Fruit fly (Drosophila melanogaster) whole organism, pupa: ENCODE results near the gene robo2.

Experiments used
- CG14655 ChIP-seq: fragments of 200-800 bp; sonication (Bioruptor generic); optimal IDR thresholded peaks from 3 replicates; lab custom pipeline; 2017; ENCODE audit warnings: mild to moderate bottlenecking, missing biosample characterization, missing genetic modification reagents, missing genetic modification characterization
- CG15710 ChIP-seq: fragments of 200-800 bp; sonication (Bioruptor generic); optimal IDR thresholded peaks from 2 replicates; lab custom pipeline; 2018; ENCODE audit warnings: missing biosample characterization, mild to moderate bottlenecking, missing genetic modification characterization, moderate library complexity
- CG4496 ChIP-seq: fragments of 200-800 bp; sonication (Bioruptor generic); IDR thresholded peaks from 3 replicates; pipeline ENCODE4 v1.3.6; 2022; ENCODE audit warnings: missing biosample characterization, missing genetic modification characterization
- CG8159 ChIP-seq: fragments of 200-800 bp; sonication (Bioruptor generic); optimal IDR thresholded peaks from 3 replicates; lab custom pipeline; 2018; ENCODE audit warnings: missing biosample characterization, mild to moderate bottlenecking, missing genetic modification characterization, moderate library complexity
- CG9948 ChIP-seq: fragments of 200-800 bp; sonication (Bioruptor generic); optimal IDR thresholded peaks from 2 replicates; lab custom pipeline; 2018; ENCODE audit warnings: missing biosample characterization, mild to moderate bottlenecking, missing genetic modification characterization, moderate library complexity
- Pif1A ChIP-seq: fragments of 200-800 bp; sonication (Bioruptor generic); optimal IDR thresholded peaks from 3 replicates; lab custom pipeline; 2016; ENCODE audit warnings: missing biosample characterization, missing genetic modification characterization
- Pif1B ChIP-seq: fragments of 200-800 bp; sonication (Bioruptor generic); optimal IDR thresholded peaks from 3 replicates; lab custom pipeline; 2016; ENCODE audit warnings: missing biosample characterization, missing genetic modification characterization
- rn ChIP-seq: fragments of 200-800 bp; sonication (Bioruptor generic); IDR thresholded peaks from 2 replicates; pipeline ENCODE4 v1.3.6; 2022; ENCODE audit warnings: missing biosample characterization, missing genetic modification characterization

- TF ChIP-seq CG15710 (tag; lab: Kevin White, UChicago) (no peak), CG4496 (GFP tag; lab: Robert Waterston, UW) (peak; percentile 53; the same call in 1 of the 3 replicates), rn (GFP tag; lab: Robert Waterston, UW) (no peak), CG14655 (GFP tag; lab: Kevin White, UChicago) (peak; percentile 23), CG8159 (tag; lab: Kevin White, UChicago) (no peak), Pif1A (GFP tag; lab: Kevin White, UChicago) (peak; percentile 7), CG9948 (no peak), Pif1B (GFP tag; lab: Kevin White, UChicago) (no peak)
Observed at dm6 chr2L:1393611-1394010, 26.6 kb downstream of the robo2 start.
